Fruit fly (Drosophila melanogaster): ENCODE measurements around the gene Hexo2.

DNA sequence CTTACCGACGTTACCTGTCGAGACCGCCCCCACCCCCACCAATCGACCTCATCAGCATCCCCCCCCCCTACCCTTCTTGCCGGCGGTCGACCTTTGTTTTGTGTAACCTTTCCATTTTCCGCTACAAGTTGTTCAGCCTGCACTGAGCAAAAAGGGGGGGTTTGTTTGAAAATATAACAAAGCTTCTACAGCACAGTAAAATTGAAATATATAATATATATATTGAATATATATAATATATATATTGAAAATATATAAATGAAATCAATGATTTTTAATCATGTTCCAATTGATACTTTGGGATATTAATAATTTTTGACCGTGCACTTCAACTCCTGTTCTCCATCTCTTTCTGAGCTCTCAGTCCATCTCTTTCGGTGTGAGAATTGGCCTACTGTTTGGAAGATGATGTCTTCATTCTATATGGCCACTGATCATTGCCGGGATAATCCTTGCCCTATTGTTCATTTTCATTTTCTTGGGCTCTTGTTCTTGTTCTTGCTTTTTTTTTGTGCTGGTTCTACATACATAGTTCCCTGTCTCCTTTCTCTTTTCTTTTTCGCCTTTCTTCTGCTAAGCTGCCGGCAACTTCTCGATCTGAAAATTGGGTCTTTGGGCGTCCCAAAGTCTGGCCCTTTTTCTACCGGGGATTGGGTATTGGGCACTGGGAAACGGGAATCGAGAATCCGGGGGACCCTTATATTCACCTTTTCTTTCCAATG lies 43.7 kb upstream of the Hexo2 start:
- TF ChIP-seq Myc (optimal IDR thresholded peaks at IDR 0.05), result no peak
- TF ChIP-seq Dfd (GFP tag; optimal IDR thresholded peaks at IDR 0.05), result no peak
- no peak for TF ChIP-seq lola (GFP tag; optimal IDR thresholded peaks at IDR 0.05)
- no peak for TF ChIP-seq psq (GFP tag; optimal IDR thresholded peaks at IDR 0.05)
- TF ChIP-seq Hr78 (GFP tag; optimal IDR thresholded peaks at IDR 0.05), result no peak
- no peak for TF ChIP-seq h (GFP tag; optimal IDR thresholded peaks at IDR 0.05)
